Worm (Caenorhabditis elegans): ENCODE data around the gene Y32G9A.2.

ce11 chrV:1969690-1970089 is 51.4 kb downstream of the Y32G9A.2 start:
- TF ChIP-seq ama-1 (optimal IDR thresholded peaks at IDR 0.05) (no peak), lin-39 (tag; optimal IDR thresholded peaks at IDR 0.05) (no peak), nhr-25 (tag; optimal IDR thresholded peaks at IDR 0.05) (no peak), nhr-11 (tag; optimal IDR thresholded peaks at IDR 0.05) (no peak), ceh-82 (tag; optimal IDR thresholded peaks at IDR 0.05) (no peak), R02D3.7 (tag; optimal IDR thresholded peaks at IDR 0.05) (no peak)

All from whole organism, L3 larva.